Fruit fly (Drosophila melanogaster) Kc167 (cell line): ENCODE data around the gene CG34316.

ENCODE experiments used
- Sin3A ChIP-seq: fragments of >200 bp; optimal IDR thresholded peaks from 2 replicates; lab custom pipeline; 2018; ENCODE audit warnings: missing external identifiers
- psq ChIP-seq: fragments of >200 bp; optimal IDR thresholded peaks from 2 replicates; lab custom pipeline; 2017; ENCODE audit warnings: missing external identifiers
- ttk ChIP-seq: sonication (Bioruptor generic); optimal IDR thresholded peaks from 2 replicates; lab custom pipeline; 2017; ENCODE audit warnings: missing external identifiers

DNA sequence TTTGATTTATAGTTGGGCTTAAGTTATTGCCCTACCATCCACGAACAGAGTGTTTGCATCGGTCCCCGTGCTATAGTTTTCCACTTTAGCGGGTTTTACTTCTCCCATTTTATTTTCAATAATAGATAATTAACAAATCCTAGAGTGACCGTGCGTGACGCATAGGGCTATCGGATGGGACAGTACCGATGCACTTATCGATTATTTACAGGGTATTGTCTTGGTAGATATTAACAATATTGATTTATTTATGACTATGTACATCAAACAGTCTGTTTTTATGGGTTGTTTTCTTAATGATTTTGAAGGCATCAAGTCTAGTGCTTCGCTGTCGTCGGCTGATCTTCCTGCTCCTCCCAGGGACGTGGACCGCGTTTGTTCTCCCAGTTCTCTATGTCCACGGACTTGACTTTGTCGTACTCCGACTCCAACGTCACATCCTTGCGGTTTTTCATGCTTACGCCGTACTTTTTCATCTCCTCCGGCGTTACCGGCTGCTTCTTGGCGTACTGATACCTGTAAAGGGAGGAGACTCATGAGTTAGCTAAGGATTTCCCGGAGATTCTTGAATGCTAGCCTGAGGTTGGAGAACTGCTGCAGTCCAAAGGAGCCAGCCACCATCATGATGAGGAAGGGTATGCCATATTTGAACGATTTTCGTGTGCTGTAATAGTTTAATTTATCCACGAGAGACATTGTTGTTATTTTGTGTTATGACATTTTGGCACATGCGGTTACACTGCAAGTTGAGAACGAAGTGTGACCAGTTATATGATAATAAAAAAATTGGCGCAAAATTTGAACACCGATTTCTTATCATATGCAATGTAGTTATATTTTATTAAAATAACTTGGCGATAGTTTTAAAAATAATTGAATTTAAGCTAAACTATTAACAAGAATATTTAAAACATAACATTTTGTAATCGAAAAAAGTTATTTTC lies 47.8 kb downstream of the CG34316 start, which contains the start of the genes MRG15 and Tm1:
- TF ChIP-seq psq (lab: Kevin White, UChicago) (no peak), Sin3A (lab: Kevin White, UChicago) (no peak), ttk (lab: Kevin White, UChicago) (no peak)
